Fruit fly (Drosophila melanogaster) Kc167 (cell line): ENCODE results near the gene CG14400.

Experiments
- h ChIP-seq: fragments of >200 bp; optimal IDR thresholded peaks from 3 replicates; lab custom pipeline; 2018; ENCODE audit warnings: missing external identifiers
- ttk ChIP-seq: sonication (Bioruptor generic); optimal IDR thresholded peaks from 2 replicates; lab custom pipeline; 2017; ENCODE audit warnings: missing external identifiers

- TF ChIP-seq h (lab: Kevin White, UChicago) (no peak), ttk (lab: Kevin White, UChicago) (no peak)
Observed at dm6 chr2L:20840462-20841038, 17.1 kb downstream of the CG14400 start, which contains the start of gene CG31676.
